Fruit fly (Drosophila melanogaster) whole organism, pupa: ENCODE data around the gene CLS.

ENCODE experiments used
- CG10348 ChIP-seq: fragments of 200-800 bp; sonication (Bioruptor generic); IDR thresholded peaks from 2 replicates; pipeline ENCODE4 v1.3.6; 2022; ENCODE audit warnings: missing biosample characterization, missing genetic modification characterization
- CG12605 ChIP-seq: fragments of 200-800 bp; sonication (Bioruptor generic); IDR thresholded peaks from 2 replicates; pipeline ENCODE4 v1.3.6; 2022; ENCODE audit warnings: missing biosample characterization, missing genetic modification characterization
- CG13204 ChIP-seq: fragments of 200-800 bp; sonication (Bioruptor generic); optimal IDR thresholded peaks from 2 replicates; lab custom pipeline; 2018; ENCODE audit warnings: missing biosample characterization, mild to moderate bottlenecking, missing genetic modification characterization, moderate library complexity
- CG14655 ChIP-seq: fragments of 200-800 bp; sonication (Bioruptor generic); optimal IDR thresholded peaks from 3 replicates; lab custom pipeline; 2017; ENCODE audit warnings: mild to moderate bottlenecking, missing biosample characterization, missing genetic modification reagents, missing genetic modification characterization
- CG15710 ChIP-seq: fragments of 200-800 bp; sonication (Bioruptor generic); optimal IDR thresholded peaks from 2 replicates; lab custom pipeline; 2018; ENCODE audit warnings: missing biosample characterization, mild to moderate bottlenecking, missing genetic modification characterization, moderate library complexity
- CG17806 ChIP-seq: fragments of 200-800 bp; sonication (Bioruptor generic); optimal IDR thresholded peaks from 2 replicates; lab custom pipeline; 2018; ENCODE audit warnings: missing biosample characterization, mild to moderate bottlenecking, missing genetic modification characterization, moderate library complexity
- CG32121 ChIP-seq: fragments of 200-800 bp; sonication (Bioruptor generic); IDR thresholded peaks from 2 replicates; pipeline ENCODE4 v1.3.6; 2022; ENCODE audit warnings: missing biosample characterization, missing genetic modification characterization
- CG34367 ChIP-seq: fragments of 200-800 bp; sonication (Bioruptor generic); optimal IDR thresholded peaks from 2 replicates; lab custom pipeline; 2018; ENCODE audit warnings: missing biosample characterization, mild to moderate bottlenecking, missing genetic modification characterization
- CG4496 ChIP-seq: fragments of 200-800 bp; sonication (Bioruptor generic); IDR thresholded peaks from 3 replicates; pipeline ENCODE4 v1.3.6; 2022; ENCODE audit warnings: missing biosample characterization, missing genetic modification characterization
- CG8159 ChIP-seq: fragments of 200-800 bp; sonication (Bioruptor generic); optimal IDR thresholded peaks from 3 replicates; lab custom pipeline; 2018; ENCODE audit warnings: missing biosample characterization, mild to moderate bottlenecking, missing genetic modification characterization, moderate library complexity
- CG8301 ChIP-seq: fragments of 200-800 bp; sonication (Bioruptor generic); optimal IDR thresholded peaks from 2 replicates; lab custom pipeline; 2018; ENCODE audit warnings: missing biosample characterization, mild to moderate bottlenecking, missing genetic modification characterization
- CG9948 ChIP-seq: fragments of 200-800 bp; sonication (Bioruptor generic); optimal IDR thresholded peaks from 2 replicates; lab custom pipeline; 2018; ENCODE audit warnings: missing biosample characterization, mild to moderate bottlenecking, missing genetic modification characterization, moderate library complexity
- D1 ChIP-seq: fragments of 200-800 bp; sonication (Bioruptor generic); optimal IDR thresholded peaks from 2 replicates; lab custom pipeline; 2018; ENCODE audit warnings: missing biosample characterization, mild to moderate bottlenecking, missing genetic modification characterization, moderate library complexity
- EcR ChIP-seq: fragments of 200-800 bp; sonication (Bioruptor generic); optimal IDR thresholded peaks from 3 replicates; lab custom pipeline; 2019; ENCODE audit warnings: missing biosample characterization, missing genetic modification characterization, mild to moderate bottlenecking, moderate library complexity, missing genetic modification reagents
- Ets98B ChIP-seq: fragments of 200-800 bp; sonication (Bioruptor generic); IDR thresholded peaks from 2 replicates; pipeline ENCODE4 v1.3.6; 2022; ENCODE audit warnings: missing biosample characterization, missing genetic modification characterization
- Pif1A ChIP-seq: fragments of 200-800 bp; sonication (Bioruptor generic); optimal IDR thresholded peaks from 3 replicates; lab custom pipeline; 2016; ENCODE audit warnings: missing biosample characterization, missing genetic modification characterization
- Pif1B ChIP-seq: fragments of 200-800 bp; sonication (Bioruptor generic); optimal IDR thresholded peaks from 3 replicates; lab custom pipeline; 2016; ENCODE audit warnings: missing biosample characterization, missing genetic modification characterization
- Snoo ChIP-seq: fragments of 200-800 bp; sonication (Bioruptor generic); optimal IDR thresholded peaks from 3 replicates; lab custom pipeline; 2017; ENCODE audit warnings: missing biosample characterization, mild to moderate bottlenecking, missing genetic modification characterization, inconsistent platforms
- fd96Ca ChIP-seq: fragments of 200-800 bp; sonication (Bioruptor generic); IDR thresholded peaks from 3 replicates; pipeline ENCODE4 v1.3.6; 2022; ENCODE audit warnings: missing biosample characterization, missing genetic modification characterization
- gl ChIP-seq: fragments of 200-800 bp; sonication (Bioruptor generic); optimal IDR thresholded peaks from 2 replicates; lab custom pipeline; 2018; ENCODE audit warnings: missing biosample characterization, mild to moderate bottlenecking, missing genetic modification characterization
- rn ChIP-seq: fragments of 200-800 bp; sonication (Bioruptor generic); IDR thresholded peaks from 2 replicates; pipeline ENCODE4 v1.3.6; 2022; ENCODE audit warnings: missing biosample characterization, missing genetic modification characterization

The CLS gene

DNA sequence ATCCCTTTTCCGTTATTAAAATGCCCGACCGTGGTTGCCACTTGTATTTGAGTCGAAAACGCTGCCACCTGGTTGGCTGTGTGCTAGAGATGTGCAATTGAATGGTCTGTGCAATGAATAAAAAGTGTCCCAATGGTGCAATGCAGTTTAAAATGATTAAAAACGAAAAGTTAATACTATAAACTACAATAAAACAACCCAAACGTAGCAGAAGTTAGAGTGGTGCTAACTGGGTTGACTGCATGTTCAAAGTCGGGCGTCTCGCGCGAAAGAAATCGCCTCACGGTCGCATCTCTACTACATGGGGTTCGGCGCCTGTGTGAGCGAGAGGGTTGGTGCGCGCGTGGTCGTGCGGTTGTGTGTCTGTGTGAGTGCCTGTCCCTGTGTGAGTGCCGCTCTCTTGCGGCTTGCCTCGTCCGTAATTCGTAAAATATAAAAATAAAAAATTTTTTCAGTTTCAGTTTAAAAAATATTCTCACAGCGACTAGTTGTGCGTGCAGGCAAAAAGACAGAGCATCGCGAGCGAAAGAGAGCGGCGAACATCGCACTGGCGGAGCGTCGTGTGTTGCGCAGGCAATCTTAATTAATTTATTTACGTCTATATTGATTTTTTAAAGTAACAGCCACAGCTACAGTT lies 40.2 kb downstream of the CLS start:
- peak; percentile 82; the same call in 2 of the 3 replicates for TF ChIP-seq CG4496 (GFP tag; lab: Robert Waterston, UW)
- peak; percentile 44 for TF ChIP-seq gl (tag; lab: Kevin White, UChicago)
- TF ChIP-seq CG8159 = peak; percentile 75
- no peak for TF ChIP-seq D1 (tag; lab: Kevin White, UChicago)
- peak; percentile 85 for TF ChIP-seq CG32121 (GFP tag; lab: Robert Waterston, UW)
- TF ChIP-seq Ets98B = peak; percentile 71
- peak; percentile 36 for TF ChIP-seq EcR (GFP tag; lab: Kevin White, UChicago)
- TF ChIP-seq Snoo = peak; percentile 70
- peak; percentile 78 for TF ChIP-seq CG14655 (GFP tag; lab: Kevin White, UChicago)
- TF ChIP-seq CG17806 (tag; lab: Kevin White, UChicago) = peak; percentile 69
- peak; percentile 69 for TF ChIP-seq CG9948 (tag; lab: Kevin White, UChicago)
- peak; percentile 92 for TF ChIP-seq fd96Ca (GFP tag; lab: Robert Waterston, UW)
- peak; percentile 22 for TF ChIP-seq Pif1B
- peak; percentile 82 for TF ChIP-seq CG15710 (tag; lab: Kevin White, UChicago)
- peak; percentile 80 for TF ChIP-seq CG10348 (GFP tag; lab: Robert Waterston, UW)
- TF ChIP-seq CG13204 (GFP tag; lab: Kevin White, UChicago) = peak; percentile 4
- peak; percentile 56; the same call in 1 of the 2 replicates for TF ChIP-seq CG12605
- TF ChIP-seq CG8301 (tag; lab: Kevin White, UChicago) = peak; percentile 75
- TF ChIP-seq Pif1A (GFP tag; lab: Kevin White, UChicago) = peak; percentile 75
- peak; percentile 74 for TF ChIP-seq CG34367 (tag; lab: Kevin White, UChicago)
- TF ChIP-seq rn = peak; percentile 79

DNA sequence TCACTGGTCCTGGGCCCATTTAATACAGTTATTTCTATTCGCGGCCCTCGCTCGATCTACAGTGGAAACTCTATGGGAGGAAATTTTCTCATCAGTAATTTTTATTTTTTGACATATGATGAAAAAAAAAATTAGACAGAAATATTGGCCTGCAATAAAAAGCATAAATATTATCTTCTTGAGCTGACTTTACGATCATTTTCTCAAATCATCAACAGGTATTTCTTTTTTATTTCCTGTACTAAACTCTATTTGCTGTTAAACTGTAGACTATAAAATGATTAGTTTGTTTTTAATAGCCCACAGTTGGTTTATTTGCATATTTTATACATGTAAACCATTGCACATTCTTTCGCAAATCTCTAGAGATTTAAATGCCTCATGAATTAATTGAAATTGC lies 43.0 kb downstream of the CLS start:
- no peak for TF ChIP-seq Pif1B
- TF ChIP-seq Snoo = no peak
- TF ChIP-seq fd96Ca (GFP tag; lab: Robert Waterston, UW) = no peak
- no peak for TF ChIP-seq CG32121 (GFP tag; lab: Robert Waterston, UW)
- TF ChIP-seq Pif1A (GFP tag; lab: Kevin White, UChicago) = no peak
- TF ChIP-seq gl (tag; lab: Kevin White, UChicago) = no peak
- TF ChIP-seq CG14655 (GFP tag; lab: Kevin White, UChicago) = peak; percentile 73
- TF ChIP-seq CG17806 (tag; lab: Kevin White, UChicago) = peak; percentile 33
- TF ChIP-seq CG12605 = 0 out of 2 replicates have a peak, but pooled peaks have one; percentile 7
- TF ChIP-seq CG13204 (GFP tag; lab: Kevin White, UChicago) = no peak
- no peak for TF ChIP-seq Ets98B
- TF ChIP-seq CG10348 (GFP tag; lab: Robert Waterston, UW) = no peak
- TF ChIP-seq rn = no peak
- TF ChIP-seq CG4496 (GFP tag; lab: Robert Waterston, UW) = no peak
- peak; percentile 45 for TF ChIP-seq CG9948 (tag; lab: Kevin White, UChicago)
- TF ChIP-seq CG15710 (tag; lab: Kevin White, UChicago) = no peak
- TF ChIP-seq CG8301 (tag; lab: Kevin White, UChicago) = peak; percentile 30
- no peak for TF ChIP-seq EcR (GFP tag; lab: Kevin White, UChicago)
- TF ChIP-seq CG8159 = peak; percentile 45
- TF ChIP-seq D1 (tag; lab: Kevin White, UChicago) = peak; percentile 8
- no peak for TF ChIP-seq CG34367 (tag; lab: Kevin White, UChicago)

DNA sequence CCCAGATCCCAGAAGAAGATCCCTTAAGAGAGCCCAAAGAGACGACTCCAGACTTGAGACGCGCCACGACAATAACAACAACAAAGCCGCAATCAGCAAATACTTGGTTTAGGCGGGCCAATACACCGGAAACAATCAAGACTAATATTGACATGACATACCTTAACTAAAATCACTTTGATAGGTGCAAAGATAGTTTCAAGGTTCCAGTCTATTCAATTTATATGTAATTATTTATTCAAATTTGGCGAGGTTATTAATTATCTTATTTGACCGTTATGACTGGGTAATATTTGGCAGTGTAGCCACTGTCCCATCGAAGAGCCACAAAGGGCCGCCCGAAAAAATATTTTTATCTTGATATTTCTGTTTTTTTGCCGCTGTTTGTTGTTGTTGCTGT lies 46.7 kb downstream of the CLS start:
- TF ChIP-seq D1 (tag; lab: Kevin White, UChicago) (peak; percentile 68), Pif1B (peak; percentile 85), rn (no peak), gl (tag; lab: Kevin White, UChicago) (peak; percentile 64), CG12605 (0 out of 2 replicates have a peak, but pooled peaks have one; percentile 20), EcR (GFP tag; lab: Kevin White, UChicago) (no peak), CG17806 (tag; lab: Kevin White, UChicago) (peak; percentile 90), CG34367 (tag; lab: Kevin White, UChicago) (peak; percentile 74), fd96Ca (GFP tag; lab: Robert Waterston, UW) (peak; percentile 27; the same call in 1 of the 3 replicates), CG15710 (tag; lab: Kevin White, UChicago) (peak; percentile 86), CG8301 (tag; lab: Kevin White, UChicago) (peak; percentile 55), CG13204 (GFP tag; lab: Kevin White, UChicago) (peak; percentile 66), CG32121 (GFP tag; lab: Robert Waterston, UW) (no peak), CG10348 (GFP tag; lab: Robert Waterston, UW) (no peak), Snoo (peak; percentile 91), Ets98B (no peak), CG14655 (GFP tag; lab: Kevin White, UChicago) (peak; percentile 68), Pif1A (GFP tag; lab: Kevin White, UChicago) (peak; percentile 81), CG9948 (tag; lab: Kevin White, UChicago) (peak; percentile 83), CG8159 (peak; percentile 88), CG4496 (GFP tag; lab: Robert Waterston, UW) (peak; percentile 75)

DNA sequence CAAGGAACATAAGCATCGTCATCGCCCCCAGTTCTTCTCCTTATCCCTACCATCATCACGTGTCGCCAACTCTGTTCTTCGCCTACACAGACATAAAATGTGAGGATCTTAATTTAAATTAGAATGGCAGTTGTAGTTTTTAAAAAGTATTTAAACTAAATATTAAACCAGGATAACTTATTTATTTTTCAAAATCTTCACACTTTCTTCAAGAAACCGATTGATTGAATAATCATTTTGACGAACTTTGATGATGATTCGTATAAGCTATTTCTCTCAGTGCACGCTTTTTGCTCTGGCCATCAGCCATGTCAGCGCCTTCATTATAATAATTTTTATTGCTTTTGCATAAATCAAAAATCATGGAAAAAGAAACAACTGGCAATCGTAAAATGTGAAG lies 48.2 kb downstream of the CLS start:
- TF ChIP-seq CG32121 (GFP tag; lab: Robert Waterston, UW) (no peak), Snoo (peak; percentile 72), CG9948 (tag; lab: Kevin White, UChicago) (peak; percentile 52), Pif1A (GFP tag; lab: Kevin White, UChicago) (peak; percentile 59), CG17806 (tag; lab: Kevin White, UChicago) (peak; percentile 76), CG4496 (GFP tag; lab: Robert Waterston, UW) (no peak), CG8159 (peak; percentile 76), CG12605 (no peak), CG10348 (GFP tag; lab: Robert Waterston, UW) (no peak), CG14655 (GFP tag; lab: Kevin White, UChicago) (peak; percentile 55), Ets98B (no peak), fd96Ca (GFP tag; lab: Robert Waterston, UW) (no peak), Pif1B (peak; percentile 63), CG8301 (tag; lab: Kevin White, UChicago) (peak; percentile 18), CG13204 (GFP tag; lab: Kevin White, UChicago) (no peak), EcR (GFP tag; lab: Kevin White, UChicago) (no peak), gl (tag; lab: Kevin White, UChicago) (no peak), D1 (tag; lab: Kevin White, UChicago) (peak; percentile 52), CG34367 (tag; lab: Kevin White, UChicago) (peak; percentile 47), rn (no peak), CG15710 (tag; lab: Kevin White, UChicago) (peak; percentile 71)
- TF ChIP-seq, all 21 proteins: peak for 11
